Worm (Caenorhabditis elegans): ENCODE measurements around the gene F40G12.5.

- TF ChIP-seq ceh-63 (GFP tag; optimal IDR thresholded peaks at IDR 0.05), result no peak
- no peak for TF ChIP-seq unc-62 (GFP tag; optimal IDR thresholded peaks at IDR 0.05)
- TF ChIP-seq mdl-1 (tag; optimal IDR thresholded peaks at IDR 0.05), result no peak
- no peak for TF ChIP-seq rnt-1 (tag; optimal IDR thresholded peaks at IDR 0.05)
- no peak for TF ChIP-seq snpc-4 (tag; optimal IDR thresholded peaks at IDR 0.05)
- TF ChIP-seq pax-3 (tag; optimal IDR thresholded peaks at IDR 0.05), result no peak
- TF ChIP-seq nhr-28 (tag; optimal IDR thresholded peaks at IDR 0.05), result no peak
- no peak for TF ChIP-seq ets-5 (GFP tag; IDR thresholded peaks at IDR 0.05)
- no peak for TF ChIP-seq dpl-1 (GFP tag; optimal IDR thresholded peaks at IDR 0.05)
- TF ChIP-seq nhr-237 (tag; optimal IDR thresholded peaks at IDR 0.05), result no peak
- TF ChIP-seq fkh-8 (tag; optimal IDR thresholded peaks at IDR 0.05), result no peak
Measured at ce11 chrV:14282222-14282709, 11.6 kb upstream of the F40G12.5 start, which contains the start of the genes srt-74 and F40G12.9.
